Fruit fly (Drosophila melanogaster) whole organism, prepupa: ENCODE results near the gene Qsox2.
A peak's percentile ranks its signal among the peaks of the same experiment; 100 is the strongest.

Experiments
- Blimp-1 ChIP-seq: fragments of 200-800 bp; sonication (Bioruptor generic); optimal IDR thresholded peaks from 3 replicates; lab custom pipeline; 2017; ENCODE audit warnings: missing biosample characterization, missing genetic modification characterization, mild to moderate bottlenecking, moderate library complexity, missing genetic modification reagents
- CG10669 ChIP-seq: fragments of 200-800 bp; sonication (Bioruptor generic); optimal IDR thresholded peaks from 3 replicates; lab custom pipeline; 2018; ENCODE audit warnings: missing biosample characterization, mild to moderate bottlenecking, missing genetic modification characterization, moderate library complexity
- CG11294 ChIP-seq: fragments of 200-800 bp; sonication (Bioruptor generic); IDR thresholded peaks from 2 replicates; pipeline ENCODE4 v1.3.6; 2022; ENCODE audit warnings: missing biosample characterization, missing genetic modification characterization
- CG11762 ChIP-seq: fragments of 200-800 bp; sonication (Bioruptor generic); optimal IDR thresholded peaks from 3 replicates; lab custom pipeline; 2016; ENCODE audit warnings: missing biosample characterization, missing genetic modification characterization; ENCODE audit not compliant: insufficient read depth
- CG11902 ChIP-seq: fragments of 200-800 bp; sonication (Bioruptor generic); optimal IDR thresholded peaks from 3 replicates; lab custom pipeline; 2016; ENCODE audit warnings: missing biosample characterization, missing genetic modification characterization
- CG15336 ChIP-seq: fragments of 200-800 bp; sonication (Bioruptor generic); IDR thresholded peaks from 2 replicates; pipeline ENCODE4 v1.3.6; 2022; ENCODE audit warnings: missing biosample characterization, missing genetic modification characterization
- CG1621 ChIP-seq: fragments of 200-800 bp; sonication (Bioruptor generic); optimal IDR thresholded peaks from 3 replicates; lab custom pipeline; 2018; ENCODE audit warnings: missing biosample characterization, mild to moderate bottlenecking, missing genetic modification characterization
- CG16779 ChIP-seq: fragments of 200-800 bp; sonication (Bioruptor generic); optimal IDR thresholded peaks from 3 replicates; lab custom pipeline; 2017; ENCODE audit warnings: missing biosample characterization, mild to moderate bottlenecking, missing genetic modification characterization
- CG3032 ChIP-seq: fragments of 200-800 bp; optimal IDR thresholded peaks from 2 replicates; lab custom pipeline; 2019; ENCODE audit warnings: missing biosample characterization, mild to moderate bottlenecking, missing genetic modification characterization, moderate library complexity
- CG34406 ChIP-seq: fragments of 200-800 bp; sonication (Bioruptor generic); optimal IDR thresholded peaks from 3 replicates; lab custom pipeline; 2016; ENCODE audit warnings: missing biosample characterization, missing genetic modification characterization
- CG6163 ChIP-seq: fragments of 200-800 bp; sonication (Bioruptor generic); IDR thresholded peaks from 3 replicates; pipeline ENCODE4 v1.3.6; 2022; ENCODE audit warnings: missing biosample characterization, missing genetic modification characterization
- CG6808 ChIP-seq: fragments of 200-800 bp; sonication (Bioruptor generic); optimal IDR thresholded peaks from 3 replicates; lab custom pipeline; 2017; ENCODE audit warnings: missing biosample characterization, missing genetic modification characterization, mild to moderate bottlenecking, moderate library complexity, missing genetic modification reagents
- CG6854 ChIP-seq: fragments of 200-800 bp; sonication (Bioruptor generic); optimal IDR thresholded peaks from 2 replicates; lab custom pipeline; 2017; ENCODE audit warnings: missing biosample characterization, mild to moderate bottlenecking, missing genetic modification characterization
- CG7368 ChIP-seq: fragments of 200-800 bp; sonication (Bioruptor generic); optimal IDR thresholded peaks from 3 replicates; lab custom pipeline; 2016; ENCODE audit warnings: missing biosample characterization, missing genetic modification characterization
- CG8119 ChIP-seq: fragments of 200-800 bp; sonication (Bioruptor generic); IDR thresholded peaks from 3 replicates; pipeline ENCODE4 v1.3.6; 2022; ENCODE audit warnings: missing biosample characterization, missing genetic modification characterization
- CG9139 ChIP-seq: fragments of 200-800 bp; sonication (Bioruptor generic); optimal IDR thresholded peaks from 3 replicates; lab custom pipeline; 2017; ENCODE audit warnings: missing biosample characterization, mild to moderate bottlenecking, missing genetic modification characterization
- Eip75B ChIP-seq: fragments of 200-800 bp; sonication (Bioruptor generic); optimal IDR thresholded peaks from 3 replicates; lab custom pipeline; 2016; ENCODE audit warnings: missing biosample characterization, missing genetic modification characterization
- Eip93F ChIP-seq: fragments of 200-800 bp; sonication (Bioruptor generic); optimal IDR thresholded peaks from 2 replicates; lab custom pipeline; 2016; ENCODE audit warnings: missing biosample characterization, mild to moderate bottlenecking, missing genetic modification characterization
- Ets21C ChIP-seq: fragments of 200-800 bp; sonication (Bioruptor generic); optimal IDR thresholded peaks from 3 replicates; lab custom pipeline; 2016; ENCODE audit warnings: missing biosample characterization, missing genetic modification characterization
- Gug ChIP-seq: fragments of 200-800 bp; sonication (Bioruptor generic); IDR thresholded peaks from 2 replicates; pipeline ENCODE4 v1.3.6; 2022; ENCODE audit warnings: missing biosample characterization, missing genetic modification characterization
- Hr38 ChIP-seq: sonication (Bioruptor generic); optimal IDR thresholded peaks from 2 replicates; lab custom pipeline; 2016; ENCODE audit warnings: missing biosample characterization, missing genetic modification characterization
- Hr39 ChIP-seq: fragments of 200-800 bp; sonication (Bioruptor generic); optimal IDR thresholded peaks from 2 replicates; lab custom pipeline; 2016; ENCODE audit warnings: missing biosample characterization, missing genetic modification characterization
- Hr4 ChIP-seq: fragments of 200-800 bp; sonication (Bioruptor generic); optimal IDR thresholded peaks from 3 replicates; lab custom pipeline; 2016; ENCODE audit warnings: missing biosample characterization, missing genetic modification characterization
- Lpt ChIP-seq: fragments of 200-800 bp; sonication (Bioruptor generic); optimal IDR thresholded peaks from 3 replicates; lab custom pipeline; 2016; ENCODE audit warnings: missing biosample characterization, missing genetic modification characterization
- Met ChIP-seq: fragments of 200-800 bp; sonication (Bioruptor generic); optimal IDR thresholded peaks from 3 replicates; lab custom pipeline; 2016; ENCODE audit warnings: missing biosample characterization, missing genetic modification characterization
- OdsH ChIP-seq: fragments of 200-800 bp; sonication (Bioruptor generic); optimal IDR thresholded peaks from 3 replicates; lab custom pipeline; 2016; ENCODE audit warnings: missing biosample characterization, missing genetic modification characterization
- Sox102F ChIP-seq: fragments of 200-800 bp; sonication (Bioruptor generic); optimal IDR thresholded peaks from 2 replicates; lab custom pipeline; 2016; ENCODE audit warnings: missing biosample characterization, mild to moderate bottlenecking, missing genetic modification characterization
- Sox14 ChIP-seq: fragments of 200-800 bp; sonication (Bioruptor generic); optimal IDR thresholded peaks from 3 replicates; lab custom pipeline; 2016; ENCODE audit warnings: missing biosample characterization, missing genetic modification characterization
- Sox15 ChIP-seq: fragments of 200-800 bp; sonication (Bioruptor generic); optimal IDR thresholded peaks from 3 replicates; lab custom pipeline; 2016; ENCODE audit warnings: missing biosample characterization, missing genetic modification characterization
- achi ChIP-seq: fragments of 200-800 bp; sonication (Bioruptor generic); optimal IDR thresholded peaks from 3 replicates; lab custom pipeline; 2016; ENCODE audit warnings: missing biosample characterization, missing genetic modification characterization
- acj6 ChIP-seq: fragments of 200-800 bp; sonication (Bioruptor generic); optimal IDR thresholded peaks from 3 replicates; lab custom pipeline; 2016; ENCODE audit warnings: missing biosample characterization, missing genetic modification characterization
- cyc ChIP-seq: fragments of 200-800 bp; sonication (Bioruptor generic); optimal IDR thresholded peaks from 3 replicates; lab custom pipeline; 2016; ENCODE audit warnings: missing biosample characterization, missing genetic modification characterization
- dac ChIP-seq: fragments of 200-800 bp; sonication (Bioruptor generic); optimal IDR thresholded peaks from 2 replicates; lab custom pipeline; 2017; ENCODE audit warnings: missing biosample characterization, mild to moderate bottlenecking, missing genetic modification characterization
- dsx ChIP-seq: fragments of 200-800 bp; optimal IDR thresholded peaks from 3 replicates; lab custom pipeline; 2019; ENCODE audit warnings: missing biosample characterization, mild to moderate bottlenecking, missing genetic modification characterization, moderate library complexity; ENCODE audit not compliant: poor library complexity, severe bottlenecking
- eg ChIP-seq: fragments of 200-800 bp; sonication (Bioruptor generic); IDR thresholded peaks from 3 replicates; pipeline ENCODE4 v1.3.6; 2022; ENCODE audit warnings: missing biosample characterization, missing genetic modification characterization
- esn ChIP-seq: fragments of 200-800 bp; sonication (Bioruptor generic); optimal IDR thresholded peaks from 2 replicates; lab custom pipeline; 2016; ENCODE audit warnings: missing biosample characterization, mild to moderate bottlenecking, missing genetic modification characterization, moderate library complexity
- fd59A ChIP-seq: fragments of 200-800 bp; sonication (Bioruptor generic); optimal IDR thresholded peaks from 2 replicates; lab custom pipeline; 2017; ENCODE audit warnings: missing biosample characterization, mild to moderate bottlenecking, missing genetic modification characterization, missing genetic modification reagents
- fkh ChIP-seq: fragments of 200-800 bp; sonication (Bioruptor generic); optimal IDR thresholded peaks from 3 replicates; lab custom pipeline; 2017; ENCODE audit warnings: missing biosample characterization, mild to moderate bottlenecking, missing genetic modification characterization, moderate library complexity
- lz ChIP-seq: fragments of 200-800 bp; sonication (Bioruptor generic); optimal IDR thresholded peaks from 3 replicates; lab custom pipeline; 2016; ENCODE audit warnings: missing biosample characterization, missing genetic modification characterization
- net ChIP-seq: fragments of 200-800 bp; sonication (Bioruptor generic); optimal IDR thresholded peaks from 3 replicates; lab custom pipeline; 2016; ENCODE audit warnings: missing biosample characterization, missing genetic modification characterization
- pdm3 ChIP-seq: fragments of 200-800 bp; sonication (Bioruptor generic); optimal IDR thresholded peaks from 3 replicates; lab custom pipeline; 2016; ENCODE audit warnings: missing biosample characterization, missing genetic modification characterization
- salr ChIP-seq, 2 experiments: fragments of 200-800 bp; sonication (Bioruptor generic); optimal IDR thresholded peaks; 3 replicates each; lab custom pipeline; 2016 to 2018; ENCODE audit warnings: missing biosample characterization in 2 of 2, missing genetic modification characterization in 2 of 2, mild to moderate bottlenecking in 1 of 2
- spab ChIP-seq: fragments of 200-800 bp; sonication (Bioruptor generic); optimal IDR thresholded peaks from 2 replicates; lab custom pipeline; 2017; ENCODE audit warnings: missing biosample characterization, mild to moderate bottlenecking, missing genetic modification characterization, missing genetic modification reagents
- topi ChIP-seq: fragments of 200-800 bp; sonication (Bioruptor generic); optimal IDR thresholded peaks from 3 replicates; lab custom pipeline; 2016; ENCODE audit warnings: missing biosample characterization, missing genetic modification characterization
- vri ChIP-seq: fragments of 200-800 bp; sonication (Bioruptor generic); optimal IDR thresholded peaks from 3 replicates; lab custom pipeline; 2016; ENCODE audit warnings: missing biosample characterization, mild to moderate bottlenecking, missing genetic modification characterization

The Qsox2 gene

dm6 chr3R:21895961-21896875 lies 17.3 kb upstream of the Qsox2 start (continued):
- no peak for TF ChIP-seq Ets21C
- peak; percentile 8 for TF ChIP-seq CG7368 (GFP tag; lab: Kevin White, UChicago)
- TF ChIP-seq pdm3 (GFP tag; lab: Kevin White, UChicago), result peak; percentile 44
- TF ChIP-seq CG11762 (GFP tag; lab: Kevin White, UChicago), result peak; percentile 8
- TF ChIP-seq CG9139 (GFP tag; lab: Kevin White, UChicago), result peak; percentile 0
- no peak for TF ChIP-seq spab (GFP tag; lab: Kevin White, UChicago)
- TF ChIP-seq Eip75B, result no peak
- TF ChIP-seq fd59A (GFP tag; lab: Kevin White, UChicago), result no peak
- TF ChIP-seq dac (GFP tag; lab: Kevin White, UChicago), result no peak
- peak; percentile 21 for TF ChIP-seq CG34406 (GFP tag; lab: Kevin White, UChicago)
- TF ChIP-seq Eip93F (GFP tag; lab: Kevin White, UChicago), result peak; percentile 1
- TF ChIP-seq dsx, result peak; percentile 10
- peak in 1 of 2 experiments; percentile 57 for TF ChIP-seq salr (GFP tag; optimal IDR thresholded peaks at IDR 0.05; lab: Kevin White, UChicago)
- TF ChIP-seq acj6 (GFP tag; lab: Kevin White, UChicago), result peak; percentile 21
- TF ChIP-seq CG6854 (GFP tag; lab: Kevin White, UChicago), result peak; percentile 78
- peak; percentile 6 for TF ChIP-seq Sox14 (GFP tag; lab: Kevin White, UChicago)
- TF ChIP-seq esn, result peak; percentile 72
- TF ChIP-seq Hr39 (GFP tag; lab: Kevin White, UChicago), result peak; percentile 47
- TF ChIP-seq topi (GFP tag; lab: Kevin White, UChicago), result peak; percentile 55
- TF ChIP-seq CG15336 (GFP tag; lab: Robert Waterston, UW), result no peak
- peak; percentile 54 for TF ChIP-seq lz (GFP tag; lab: Kevin White, UChicago)
- TF ChIP-seq CG3032 (tag; lab: Kevin White, UChicago), result peak; percentile 24

- TF ChIP-seq CG34406 (GFP tag; lab: Kevin White, UChicago) (peak; percentile 87), CG11294 (GFP tag; lab: Robert Waterston, UW) (peak; percentile 91), Lpt (peak; percentile 93), CG6808 (GFP tag; lab: Kevin White, UChicago) (peak; percentile 96), spab (GFP tag; lab: Kevin White, UChicago) (peak; percentile 95), OdsH (peak; percentile 95), CG11902 (peak; percentile 81), pdm3 (GFP tag; lab: Kevin White, UChicago) (peak; percentile 94), Sox15 (GFP tag; lab: Kevin White, UChicago) (peak; percentile 81), Ets21C (peak; percentile 80), vri (GFP tag; lab: Kevin White, UChicago) (peak; percentile 73), CG10669 (GFP tag; lab: Kevin White, UChicago) (peak; percentile 92), CG8119 (GFP tag; lab: Robert Waterston, UW) (peak; percentile 97), achi (GFP tag; lab: Kevin White, UChicago) (peak; percentile 95), CG1621 (tag; lab: Kevin White, UChicago) (peak; percentile 96), dac (GFP tag; lab: Kevin White, UChicago) (peak; percentile 90), Met (GFP tag; lab: Kevin White, UChicago) (peak; percentile 90), CG6854 (GFP tag; lab: Kevin White, UChicago) (peak; percentile 80), Hr4 (GFP tag; lab: Kevin White, UChicago) (peak; percentile 94), Sox14 (GFP tag; lab: Kevin White, UChicago) (peak; percentile 95), net (GFP tag; lab: Kevin White, UChicago) (peak; percentile 92), Sox102F (GFP tag; lab: Kevin White, UChicago) (peak; percentile 90), topi (GFP tag; lab: Kevin White, UChicago) (peak; percentile 88), eg (peak; percentile 96), fd59A (GFP tag; lab: Kevin White, UChicago) (peak; percentile 94), Eip75B (peak; percentile 95), CG11762 (GFP tag; lab: Kevin White, UChicago) (peak; percentile 90), cyc (GFP tag; lab: Kevin White, UChicago) (peak; percentile 85), fkh (GFP tag; lab: Kevin White, UChicago) (no peak), Hr38 (GFP tag; lab: Kevin White, UChicago) (peak; percentile 6), CG15336 (GFP tag; lab: Robert Waterston, UW) (peak; percentile 98), Gug (GFP tag; lab: Robert Waterston, UW) (peak; percentile 94), CG6163 (GFP tag; lab: Robert Waterston, UW) (peak; percentile 98), Hr39 (GFP tag; lab: Kevin White, UChicago) (peak; percentile 87), Eip93F (GFP tag; lab: Kevin White, UChicago) (peak; percentile 80), Blimp-1 (peak; percentile 63), CG16779 (tag; lab: Kevin White, UChicago) (peak; percentile 90)
Observed at dm6 chr3R:21897565-21897964, 16.0 kb upstream of the Qsox2 start.
